Fruit fly (Drosophila melanogaster): ENCODE data around the gene Asciz.

dm6 chr3L:3141411-3141810, 24.6 kb downstream of the Asciz start:
- TF ChIP-seq ttk (optimal IDR thresholded peaks at IDR 0.05) (no peak), psq (optimal IDR thresholded peaks at IDR 0.05) (no peak), Myc (optimal IDR thresholded peaks at IDR 0.05) (no peak), h (optimal IDR thresholded peaks at IDR 0.05) (no peak), Sin3A (optimal IDR thresholded peaks at IDR 0.05) (no peak)

Measured in Kc167 (cell line).